Worm (Caenorhabditis elegans): ENCODE measurements around the gene top-2.

DNA sequence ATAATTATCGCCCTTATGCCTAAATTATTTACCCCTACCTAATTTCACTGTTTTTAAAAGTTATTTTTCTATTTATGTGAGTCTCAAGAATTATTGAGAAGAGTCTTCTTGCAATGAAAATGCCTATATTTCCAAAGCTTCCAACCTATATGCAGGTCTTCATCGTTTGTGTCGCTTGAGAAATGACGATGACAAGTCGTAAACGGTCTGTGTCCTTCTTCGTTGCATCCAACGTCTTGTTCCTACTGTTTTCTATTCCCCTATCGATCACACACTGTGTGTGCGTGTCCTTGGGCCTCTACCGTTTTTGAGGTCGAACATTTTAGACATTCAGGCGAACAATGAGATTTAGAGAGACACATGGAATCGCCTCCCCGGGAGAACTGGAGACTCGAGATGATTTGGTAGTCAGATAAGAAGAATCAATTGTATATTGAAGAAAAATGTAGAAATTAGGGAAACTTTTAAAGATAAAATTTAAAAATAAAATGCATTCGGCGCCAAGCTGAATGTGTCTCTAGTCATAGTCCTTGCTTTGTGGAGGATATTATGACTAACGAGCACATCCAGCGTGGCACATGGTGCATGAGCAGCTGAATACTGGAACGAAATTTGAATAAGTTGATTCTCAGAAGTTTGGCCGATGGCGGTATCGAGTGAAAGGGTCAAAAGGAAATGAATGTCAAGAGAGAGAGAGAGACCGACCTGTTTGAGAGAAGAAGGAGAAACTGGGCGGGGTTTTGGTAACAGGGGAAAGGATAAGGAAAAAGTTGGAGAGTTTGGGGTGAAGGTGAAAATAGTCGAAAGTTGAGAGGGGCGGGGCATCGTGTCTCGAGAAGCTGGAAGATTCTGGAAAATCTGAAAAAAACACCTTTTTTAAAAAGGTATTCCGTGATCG, 5.8 kb downstream of the top-2 start:
- TF ChIP-seq snpc-4 (tag; optimal IDR thresholded peaks at IDR 0.05) (no peak), nhr-2 (tag; optimal IDR thresholded peaks at IDR 0.05) (peak; percentile 81), elt-3 (tag; optimal IDR thresholded peaks at IDR 0.05) (no peak)
